Fruit fly (Drosophila melanogaster): Measurements from ENCODE around the gene CG17129.

CG17129 gene

dm6 chr3L:640324-640974 lies 39.7 kb downstream of the CG17129 start (continued):
- peak; percentile 79 for TF ChIP-seq Hmr (GFP tag; optimal IDR thresholded peaks at IDR 0.05)
- TF ChIP-seq gfzf (GFP tag; optimal IDR thresholded peaks at IDR 0.05), result no peak
- TF ChIP-seq CG2120 (GFP tag; optimal IDR thresholded peaks at IDR 0.05), result peak; percentile 70
- TF ChIP-seq CG6272 (GFP tag; IDR thresholded peaks at IDR 0.05), result peak; percentile 32; the same call in 1 of the 2 replicates
- peak; percentile 50 for TF ChIP-seq nau (GFP tag; optimal IDR thresholded peaks at IDR 0.05)
- TF ChIP-seq Bgb (GFP tag; IDR thresholded peaks at IDR 0.05; ENCODE audit: partially characterized antibody), result 0 out of 2 replicates have a peak, but pooled peaks have one; percentile 15
- peak; percentile 40 for TF ChIP-seq YL-1 (GFP tag; optimal IDR thresholded peaks at IDR 0.05)
- peak; percentile 96 for TF ChIP-seq Med (GFP tag)
- TF ChIP-seq CG15601 (tag; optimal IDR thresholded peaks at IDR 0.05), result peak; percentile 88
- TF ChIP-seq run (tag; optimal IDR thresholded peaks at IDR 0.05), result peak; percentile 36
- peak; percentile 74 for TF ChIP-seq fu2 (GFP tag; optimal IDR thresholded peaks at IDR 0.05)
- TF ChIP-seq Dfd (GFP tag; optimal IDR thresholded peaks at IDR 0.05), result no peak
- peak; percentile 79 for TF ChIP-seq Max (GFP tag; optimal IDR thresholded peaks at IDR 0.05)
- TF ChIP-seq lilli (GFP tag; optimal IDR thresholded peaks at IDR 0.05), result peak; percentile 80
- TF ChIP-seq CG7928 (GFP tag; optimal IDR thresholded peaks at IDR 0.05), result peak; percentile 33
- TF ChIP-seq exex (tag; optimal IDR thresholded peaks at IDR 0.05), result no peak
- TF ChIP-seq jing (GFP tag; optimal IDR thresholded peaks at IDR 0.05), result peak; percentile 74
- no peak for TF ChIP-seq mld (GFP tag; IDR thresholded peaks at IDR 0.05; ENCODE audit: partially characterized antibody)
- peak; percentile 62 for TF ChIP-seq rib (GFP tag; IDR thresholded peaks at IDR 0.05)
- TF ChIP-seq CG17612 (GFP tag; IDR thresholded peaks at IDR 0.05), result 0 out of 2 replicates have a peak, but pooled peaks have one; percentile 7
- no peak for TF ChIP-seq chinmo (GFP tag; IDR thresholded peaks at IDR 0.05; ENCODE audit: partially characterized antibody)
- TF ChIP-seq Pdp1 (GFP tag; optimal IDR thresholded peaks at IDR 0.05), result peak; percentile 84 to 90
- TF ChIP-seq CG18262 (tag; optimal IDR thresholded peaks at IDR 0.05), result peak; percentile 92
- no peak for TF ChIP-seq emc (GFP tag; optimal IDR thresholded peaks at IDR 0.05)
- TF ChIP-seq grn (GFP tag; optimal IDR thresholded peaks at IDR 0.05), result peak; percentile 16
- TF ChIP-seq CG4854 (GFP tag; optimal IDR thresholded peaks at IDR 0.05), result peak; percentile 31
- peak in 1 of 3 experiments; percentile 90 for TF ChIP-seq Stat92E (GFP tag; optimal IDR thresholded peaks at IDR 0.05)
- TF ChIP-seq chn (GFP tag; optimal IDR thresholded peaks at IDR 0.05), result peak; percentile 62
- peak; percentile 47 for TF ChIP-seq CG30020 (tag; optimal IDR thresholded peaks at IDR 0.05)
- peak; percentile 86 for TF ChIP-seq CG17361 (GFP tag; IDR thresholded peaks at IDR 0.05)
- no peak for TF ChIP-seq vnd (GFP tag; IDR thresholded peaks at IDR 0.05; ENCODE audit: partially characterized antibody)
- TF ChIP-seq wek (GFP tag; optimal IDR thresholded peaks at IDR 0.05), result peak; percentile 41
- TF ChIP-seq trh (GFP tag; optimal IDR thresholded peaks at IDR 0.05), result peak; percentile 61
- TF ChIP-seq CG10565 (GFP tag; optimal IDR thresholded peaks at IDR 0.05), result peak; percentile 60
- TF ChIP-seq lbe (GFP tag; optimal IDR thresholded peaks at IDR 0.05), result peak; percentile 75
- peak; percentile 71 for TF ChIP-seq Rx (GFP tag; IDR thresholded peaks at IDR 0.05)
- TF ChIP-seq CG15696 (tag; optimal IDR thresholded peaks at IDR 0.05), result peak; percentile 96
- TF ChIP-seq CG42726 (GFP tag; IDR thresholded peaks at IDR 0.05; ENCODE audit: partially characterized antibody), result no peak
- peak; percentile 60 for TF ChIP-seq CG7271 (tag; optimal IDR thresholded peaks at IDR 0.05)
- peak; percentile 76 for TF ChIP-seq sim (GFP tag; IDR thresholded peaks at IDR 0.05)
- peak; percentile 84 for TF ChIP-seq grau (tag; optimal IDR thresholded peaks at IDR 0.05)
- peak; percentile 16 for TF ChIP-seq Nf-YC (tag; optimal IDR thresholded peaks at IDR 0.05)
- 0 out of 2 replicates have a peak, but pooled peaks have one; percentile 14 for TF ChIP-seq Adf1 (GFP tag; IDR thresholded peaks at IDR 0.05)
- TF ChIP-seq CG10209 (GFP tag; optimal IDR thresholded peaks at IDR 0.05), result peak; percentile 88
- no peak for TF ChIP-seq B-H2 (GFP tag; optimal IDR thresholded peaks at IDR 0.05)
- peak; percentile 62 for TF ChIP-seq E2f2 (GFP tag; IDR thresholded peaks at IDR 0.05)
- peak; percentile 85 for TF ChIP-seq CG15269 (tag; optimal IDR thresholded peaks at IDR 0.05)
- TF ChIP-seq Mes4 (GFP tag; optimal IDR thresholded peaks at IDR 0.05), result peak; percentile 86
